Worm (Caenorhabditis elegans) whole organism, L4/young adult: Measurements from ENCODE around the gene sws-1.

Source experiments
- W03F9.2 ChIP-seq: fragments of 150-350 bp; optimal IDR thresholded peaks from 2 replicates; lab custom pipeline; 2014; ENCODE audit warnings: missing biosample characterization, missing genetic modification characterization
- dao-5 ChIP-seq: sonication (generic microtip); optimal IDR thresholded peaks from 2 replicates; lab custom pipeline; 2016; ENCODE audit warnings: missing genotype, missing genetic modification characterization, moderate library complexity, missing compliant biosample characterization

ce11 chrV:18934539-18934938, 46.7 kb downstream of the sws-1 start:
- TF ChIP-seq dao-5 (tag; lab: Kevin White, UChicago), result no peak
- no peak for TF ChIP-seq W03F9.2
